Worm (Caenorhabditis elegans) whole organism, L1 larva: ENCODE data around the gene col-20.

Experiments
- aly-2 ChIP-seq: fragments of 150-350 bp; optimal IDR thresholded peaks from 2 replicates; lab custom pipeline; 2014; ENCODE audit warnings: missing biosample characterization, missing genetic modification characterization
- ceh-82 ChIP-seq, 3 experiments: fragments of 150-350 bp in 1 of 3; sonication (generic microtip) in 2 of 3; optimal IDR thresholded peaks; 2 replicates each; lab custom pipeline; 2014 to 2017; ENCODE audit warnings: missing biosample characterization in 3 of 3, missing genetic modification characterization in 3 of 3
- efl-1 ChIP-seq, 4 experiments: fragments of 150-350 bp; optimal IDR thresholded peaks in 3 of 4; peaks in 1 of 4; 1 replicate in 1 of 4; 2 replicates in 3 of 4; lab custom pipeline; 2014; ENCODE audit warnings: missing biosample characterization in 2 of 4, missing genetic modification characterization in 2 of 4, missing genetic modification reagents in 2 of 4
- elt-3 ChIP-seq, 6 experiments: fragments of 150-350 bp in 1 of 6; sonication (generic microtip); optimal IDR thresholded peaks; 2 replicates each; lab custom pipeline; 2017 to 2018; ENCODE audit warnings: missing biosample characterization in 6 of 6, missing genetic modification characterization in 6 of 6, inconsistent platforms in 1 of 6
- fkh-10 ChIP-seq: sonication (generic microtip); optimal IDR thresholded peaks from 2 replicates; lab custom pipeline; 2017; ENCODE audit warnings: missing biosample characterization, missing genetic modification reagents, missing genetic modification characterization
- lin-39 ChIP-seq: fragments of 150-350 bp; optimal IDR thresholded peaks from 2 replicates; lab custom pipeline; 2014; ENCODE audit warnings: missing biosample characterization, missing genetic modification reagents, missing genetic modification characterization
- nhr-237 ChIP-seq: fragments of 150-350 bp; optimal IDR thresholded peaks from 2 replicates; lab custom pipeline; 2014; ENCODE audit warnings: missing biosample characterization, missing genetic modification characterization
- nhr-90 ChIP-seq: sonication (generic microtip); optimal IDR thresholded peaks from 2 replicates; lab custom pipeline; 2016; ENCODE audit warnings: mild to moderate bottlenecking, missing genetic modification characterization, missing compliant biosample characterization; ENCODE audit not compliant: poor library complexity
- snpc-4 ChIP-seq: fragments of 150-350 bp; optimal IDR thresholded peaks from 2 replicates; lab custom pipeline; 2014; ENCODE audit warnings: missing biosample characterization, missing genetic modification characterization
- tbx-2 ChIP-seq: sonication (generic microtip); optimal IDR thresholded peaks from 2 replicates; lab custom pipeline; 2016; ENCODE audit warnings: missing genetic modification characterization, missing compliant biosample characterization
- zag-1 ChIP-seq: fragments of 150-350 bp; optimal IDR thresholded peaks from 2 replicates; lab custom pipeline; 2014; ENCODE audit warnings: missing biosample characterization, missing genetic modification characterization

ce11 chrII:4869793-4870343 is 723 bp downstream of the col-20 start:
- TF ChIP-seq aly-2 (tag; lab: Kevin White, UChicago): no peak
- TF ChIP-seq lin-39: no peak
- TF ChIP-seq nhr-237: no peak
- no peak for TF ChIP-seq ceh-82 (tag; optimal IDR thresholded peaks at IDR 0.05; lab: Kevin White, UChicago)
- no peak for TF ChIP-seq elt-3 (tag; optimal IDR thresholded peaks at IDR 0.05; lab: Kevin White, UChicago)
- TF ChIP-seq nhr-90 (tag; lab: Kevin White, UChicago): no peak
- TF ChIP-seq zag-1 (tag; lab: Kevin White, UChicago): no peak
- TF ChIP-seq snpc-4 (tag; lab: Kevin White, UChicago): no peak
- no peak for TF ChIP-seq fkh-10 (GFP tag; lab: Kevin White, UChicago)
- TF ChIP-seq tbx-2: no peak
- no peak for TF ChIP-seq efl-1 (optimal IDR thresholded peaks at IDR 0.05; lab: Kevin White, UChicago)
- TF ChIP-seq efl-1 (GFP tag; optimal IDR thresholded peaks at IDR 0.05 in 1 of 2; lab: Kevin White, UChicago): no peak
